Fruit fly (Drosophila melanogaster): ENCODE data around the gene HGTX.

Gene HGTX

dm6 chr3L:14578896-14579295, 20.4 kb downstream of the HGTX start (continued):
- TF ChIP-seq CG30020 (tag; optimal IDR thresholded peaks at IDR 0.05) (no peak), sima (GFP tag; optimal IDR thresholded peaks at IDR 0.05) (no peak), toy (GFP tag; IDR thresholded peaks at IDR 0.05) (no peak), CG15011 (GFP tag; optimal IDR thresholded peaks at IDR 0.05) (no peak), CG4360 (GFP tag; IDR thresholded peaks at IDR 0.05) (no peak), zf30C (GFP tag; optimal IDR thresholded peaks at IDR 0.05) (no peak), D (optimal IDR thresholded peaks at IDR 0.05) (peak; percentile 8), D (GFP tag; optimal IDR thresholded peaks at IDR 0.05) (no peak), Ptx1 (GFP tag; IDR thresholded peaks at IDR 0.05) (no peak), Sry-β (GFP tag; optimal IDR thresholded peaks at IDR 0.05) (no peak), insv (GFP tag; optimal IDR thresholded peaks at IDR 0.05) (no peak), tup (GFP tag; optimal IDR thresholded peaks at IDR 0.05) (no peak), gro (GFP tag; optimal IDR thresholded peaks at IDR 0.05) (no peak), CG32767 (GFP tag; IDR thresholded peaks at IDR 0.05) (no peak), CG7987 (GFP tag; optimal IDR thresholded peaks at IDR 0.05) (no peak), ewg (GFP tag; optimal IDR thresholded peaks at IDR 0.05) (peak; percentile 94), maf-S (GFP tag; optimal IDR thresholded peaks at IDR 0.05) (no peak), pan (optimal IDR thresholded peaks at IDR 0.05) (no peak), pan (GFP tag; optimal IDR thresholded peaks at IDR 0.05 in 1 of 2, IDR thresholded peaks at IDR 0.05 in 1 of 2) (no peak), CG7928 (GFP tag; optimal IDR thresholded peaks at IDR 0.05) (no peak), CG32772 (GFP tag; IDR thresholded peaks at IDR 0.05) (no peak), Aef1 (GFP tag; IDR thresholded peaks at IDR 0.05) (no peak), cas (GFP tag; IDR thresholded peaks at IDR 0.05) (no peak), ems (GFP tag; optimal IDR thresholded peaks at IDR 0.05) (no peak), CG30431 (GFP tag; optimal IDR thresholded peaks at IDR 0.05) (no peak), HmgD (GFP tag; optimal IDR thresholded peaks at IDR 0.05) (peak; percentile 8), CG1233 (GFP tag; optimal IDR thresholded peaks at IDR 0.05) (no peak), fd96Cb (tag; optimal IDR thresholded peaks at IDR 0.05) (no peak), sim (GFP tag; IDR thresholded peaks at IDR 0.05) (no peak), B-H2 (GFP tag; optimal IDR thresholded peaks at IDR 0.05) (no peak), Oli (tag; optimal IDR thresholded peaks at IDR 0.05) (no peak), CG8281 (tag; optimal IDR thresholded peaks at IDR 0.05) (no peak), slou (GFP tag; optimal IDR thresholded peaks at IDR 0.05) (no peak), B-H1 (GFP tag; IDR thresholded peaks at IDR 0.05) (no peak), CG9876 (GFP tag; optimal IDR thresholded peaks at IDR 0.05) (no peak), CG9817 (tag; optimal IDR thresholded peaks at IDR 0.05) (no peak), sna (GFP tag; IDR thresholded peaks at IDR 0.05; ENCODE audit: partially characterized antibody) (no peak), CG10979 (tag; optimal IDR thresholded peaks at IDR 0.05) (no peak), z (GFP tag; IDR thresholded peaks at IDR 0.05) (peak; percentile 99), Dbx (GFP tag; IDR thresholded peaks at IDR 0.05) (no peak), CG17612 (GFP tag; IDR thresholded peaks at IDR 0.05) (no peak), CG10366 (GFP tag; IDR thresholded peaks at IDR 0.05) (no peak), Ravus (GFP tag; IDR thresholded peaks at IDR 0.05) (no peak), trh (GFP tag; optimal IDR thresholded peaks at IDR 0.05) (no peak), Dek (tag; optimal IDR thresholded peaks at IDR 0.05) (no peak), Eip74EF (GFP tag; optimal IDR thresholded peaks at IDR 0.05) (no peak), CG4820 (GFP tag; optimal IDR thresholded peaks at IDR 0.05) (no peak), ato (GFP tag; IDR thresholded peaks at IDR 0.05; ENCODE audit: partially characterized antibody) (peak; percentile 35; the same call in 1 of the 2 replicates), CG6813 (GFP tag; optimal IDR thresholded peaks at IDR 0.05) (no peak), CG13424 (tag; optimal IDR thresholded peaks at IDR 0.05) (no peak), amos (GFP tag; IDR thresholded peaks at IDR 0.05; ENCODE audit: partially characterized antibody) (peak; percentile 45; the same call in 1 of the 2 replicates), Adf1 (GFP tag; IDR thresholded peaks at IDR 0.05) (no peak)
